Worm (Caenorhabditis elegans): Measurements from ENCODE around the gene R53.8.

ce11 chrII:9943837-9944236 lies 32.7 kb upstream of the R53.8 start, which contains the start of gene flad-1:
- TF ChIP-seq W03F9.2 (tag; optimal IDR thresholded peaks at IDR 0.05) (no peak), dao-5 (tag; optimal IDR thresholded peaks at IDR 0.05) (no peak)
